Worm (Caenorhabditis elegans) whole organism, young adult: ENCODE measurements around the gene faah-2.

Source experiments
- F23B12.7 ChIP-seq: sonication (generic microtip); optimal IDR thresholded peaks from 2 replicates; lab custom pipeline; 2017; ENCODE audit warnings: missing genetic modification characterization, mild to moderate bottlenecking, missing compliant biosample characterization, antibody characterized with exemption, moderate library complexity; ENCODE audit not compliant: insufficient read depth
- F33H1.4 ChIP-seq: fragments of 200-800 bp; sonication (Bioruptor generic); IDR thresholded peaks from 2 replicates; pipeline ENCODE4 v1.3.6; 2022; ENCODE audit warnings: missing genetic modification reagents, missing genetic modification characterization, missing compliant biosample characterization
- T07F8.4 ChIP-seq: sonication (generic microtip); optimal IDR thresholded peaks from 2 replicates; lab custom pipeline; 2016; ENCODE audit warnings: mild to moderate bottlenecking, missing genetic modification characterization, moderate library complexity, missing compliant biosample characterization
- let-526 ChIP-seq: fragments of 200-800 bp; sonication (Bioruptor generic); IDR thresholded peaks from 2 replicates; pipeline ENCODE4 v1.3.6; 2022; ENCODE audit warnings: missing genetic modification reagents, missing genetic modification characterization, missing compliant biosample characterization
- pha-4 ChIP-seq: fragments of 150-350 bp; sonication (generic microtip); optimal IDR thresholded peaks from 2 replicates; lab custom pipeline; 2014; ENCODE audit warnings: missing biosample characterization, missing genetic modification reagents, missing genetic modification characterization
- snpc-3.4 ChIP-seq: sonication (generic microtip); optimal IDR thresholded peaks from 2 replicates; lab custom pipeline; 2017; ENCODE audit warnings: missing genetic modification characterization, mild to moderate bottlenecking, missing compliant biosample characterization, antibody characterized with exemption, moderate library complexity, missing genotype, missing genetic modification reagents
- unc-62 ChIP-seq: fragments of 150-350 bp; optimal IDR thresholded peaks from 2 replicates; lab custom pipeline; 2014; ENCODE audit warnings: missing biosample characterization, missing genetic modification reagents, missing genetic modification characterization
- ztf-22 ChIP-seq: fragments of 200-800 bp; sonication (Bioruptor generic); optimal IDR thresholded peaks from 2 replicates; lab custom pipeline; 2018; ENCODE audit warnings: mild to moderate bottlenecking, missing genetic modification characterization, moderate library complexity, missing compliant biosample characterization

- TF ChIP-seq let-526 (GFP tag; lab: Robert Waterston, UW) (no peak), unc-62 (GFP tag; lab: Kevin White, UChicago) (no peak), ztf-22 (GFP tag; lab: Kevin White, UChicago) (no peak), F23B12.7 (tag; lab: Kevin White, UChicago) (no peak), T07F8.4 (no peak), pha-4 (tag; lab: Kevin White, UChicago) (no peak), F33H1.4 (GFP tag; lab: Robert Waterston, UW) (no peak), snpc-3.4 (tag; lab: Kevin White, UChicago) (no peak)
Measured at ce11 chrIV:8183313-8183712, 31.1 kb downstream of the faah-2 start.
